Fruit fly (Drosophila melanogaster) whole organism, embryonic: ENCODE results near the gene Irp-1B.

Source experiments
- Atf3 ChIP-seq: fragments of 200-800 bp; sonication (Bioruptor generic); optimal IDR thresholded peaks from 3 replicates; lab custom pipeline; 2016; ENCODE audit warnings: missing biosample characterization, missing genetic modification characterization
- Atf6 ChIP-seq: fragments of 200-800 bp; sonication (Bioruptor generic); IDR thresholded peaks from 2 replicates; pipeline ENCODE4 v1.3.6; 2022; ENCODE audit warnings: missing biosample characterization, missing genetic modification characterization
- BtbVII ChIP-seq: fragments of 200-800 bp; sonication (Bioruptor generic); optimal IDR thresholded peaks from 3 replicates; lab custom pipeline; 2017; ENCODE audit warnings: missing biosample characterization, mild to moderate bottlenecking, missing genetic modification characterization
- Bteb2 ChIP-seq: fragments of 200-800 bp; sonication (Bioruptor generic); optimal IDR thresholded peaks from 2 replicates; lab custom pipeline; 2016; ENCODE audit warnings: missing biosample characterization, missing genetic modification characterization
- CG10274 ChIP-seq: fragments of 200-800 bp; sonication (Bioruptor generic); optimal IDR thresholded peaks from 3 replicates; lab custom pipeline; 2017; ENCODE audit warnings: missing biosample characterization, mild to moderate bottlenecking, missing genetic modification characterization
- CG11456 ChIP-seq: fragments of 200-800 bp; sonication (Bioruptor generic); IDR thresholded peaks from 3 replicates; pipeline ENCODE4 v1.3.6; 2022; ENCODE audit warnings: missing biosample characterization, missing genetic modification characterization
- CG11695 ChIP-seq: fragments of 200-800 bp; sonication (Bioruptor generic); IDR thresholded peaks from 3 replicates; pipeline ENCODE4 v1.3.6; 2022; ENCODE audit warnings: missing biosample characterization, missing genetic modification characterization
- CG11696 ChIP-seq: fragments of 200-800 bp; sonication (Bioruptor generic); IDR thresholded peaks from 2 replicates; pipeline ENCODE4 v1.3.6; 2022; ENCODE audit warnings: missing biosample characterization, missing genetic modification characterization
- CG12769 ChIP-seq: fragments of 200-800 bp; sonication (Bioruptor generic); optimal IDR thresholded peaks from 2 replicates; lab custom pipeline; 2019; ENCODE audit warnings: missing biosample characterization, mild to moderate bottlenecking, missing genetic modification characterization, moderate library complexity
- CG13624 ChIP-seq: fragments of 200-800 bp; sonication (Bioruptor generic); optimal IDR thresholded peaks from 2 replicates; lab custom pipeline; 2016; ENCODE audit warnings: missing biosample characterization, missing genetic modification characterization
- CG14050 ChIP-seq: fragments of 200-800 bp; sonication (Bioruptor generic); IDR thresholded peaks from 3 replicates; pipeline ENCODE4 v1.3.6; 2022; ENCODE audit warnings: missing biosample characterization, missing genetic modification characterization
- CG14667 ChIP-seq: fragments of 200-800 bp; sonication (Bioruptor generic); IDR thresholded peaks from 2 replicates; pipeline ENCODE4 v1.3.6; 2022; ENCODE audit warnings: missing biosample characterization, missing genetic modification characterization
- CG17568 ChIP-seq: fragments of 200-800 bp; sonication (Bioruptor generic); optimal IDR thresholded peaks from 2 replicates; lab custom pipeline; 2018; ENCODE audit warnings: missing biosample characterization, mild to moderate bottlenecking, missing genetic modification characterization, moderate library complexity
- CG18476 ChIP-seq: fragments of 200-800 bp; sonication (Bioruptor generic); optimal IDR thresholded peaks from 2 replicates; lab custom pipeline; 2016; ENCODE audit warnings: missing biosample characterization, mild to moderate bottlenecking, missing genetic modification characterization
- CG31224 ChIP-seq: fragments of 200-800 bp; sonication (Bioruptor generic); IDR thresholded peaks from 2 replicates; pipeline ENCODE4 v1.3.6; 2022; ENCODE audit warnings: missing biosample characterization, missing genetic modification characterization
- CG32772 ChIP-seq: fragments of 200-800 bp; sonication (Bioruptor generic); IDR thresholded peaks from 2 replicates; pipeline ENCODE4 v1.3.6; 2022; ENCODE audit warnings: missing biosample characterization, missing genetic modification characterization
- CG34224 ChIP-seq: fragments of 200-800 bp; sonication (Bioruptor generic); IDR thresholded peaks from 3 replicates; pipeline ENCODE4 v1.3.6; 2022; ENCODE audit warnings: missing biosample characterization, missing genetic modification characterization; ENCODE audit not compliant: partially characterized antibody
- CG4730 ChIP-seq: fragments of 200-800 bp; sonication (Bioruptor generic); IDR thresholded peaks from 2 replicates; pipeline ENCODE4 v1.3.6; 2022; ENCODE audit warnings: missing biosample characterization, missing genetic modification characterization
- Camta ChIP-seq: fragments of 200-800 bp; sonication (Bioruptor generic); optimal IDR thresholded peaks from 2 replicates; lab custom pipeline; 2016; ENCODE audit warnings: missing biosample characterization, missing genetic modification characterization
- E2f1 ChIP-seq: fragments of 200-800 bp; sonication (Bioruptor generic); IDR thresholded peaks from 2 replicates; pipeline ENCODE4 v1.3.6; 2022; ENCODE audit warnings: missing biosample characterization, missing genetic modification characterization
- Ets65A ChIP-seq: fragments of 200-800 bp; sonication (Bioruptor generic); peaks from one replicate; lab custom pipeline; 2016; ENCODE audit warnings: missing biosample characterization, missing genetic modification characterization
- Fer1 ChIP-seq: fragments of 200-800 bp; sonication (Bioruptor generic); optimal IDR thresholded peaks from 2 replicates; lab custom pipeline; 2017; ENCODE audit warnings: missing biosample characterization, mild to moderate bottlenecking, missing genetic modification characterization
- Fer3 ChIP-seq: fragments of 200-800 bp; sonication (Bioruptor generic); optimal IDR thresholded peaks from 2 replicates; lab custom pipeline; 2018; ENCODE audit warnings: missing biosample characterization, mild to moderate bottlenecking, missing genetic modification characterization, moderate library complexity
- HHEX ChIP-seq: fragments of 200-800 bp; sonication (Bioruptor generic); optimal IDR thresholded peaks from 3 replicates; lab custom pipeline; 2017; ENCODE audit warnings: missing biosample characterization, mild to moderate bottlenecking, missing genetic modification characterization, missing genetic modification reagents
- Hey ChIP-seq: fragments of 200-800 bp; sonication (Bioruptor generic); optimal IDR thresholded peaks from 3 replicates; lab custom pipeline; 2018; ENCODE audit warnings: missing biosample characterization, mild to moderate bottlenecking, missing genetic modification characterization
- HmgZ ChIP-seq: fragments of 200-800 bp; sonication (Bioruptor generic); optimal IDR thresholded peaks from 2 replicates; lab custom pipeline; 2018; ENCODE audit warnings: missing biosample characterization, mild to moderate bottlenecking, missing genetic modification characterization
- Hmx ChIP-seq: fragments of 200-800 bp; sonication (Bioruptor generic); optimal IDR thresholded peaks from 2 replicates; lab custom pipeline; 2016; ENCODE audit warnings: missing biosample characterization, missing genetic modification characterization
- MBD-R2 ChIP-seq: fragments of 200-800 bp; sonication (Bioruptor generic); IDR thresholded peaks from 2 replicates; pipeline ENCODE4 v1.3.6; 2022; ENCODE audit warnings: missing biosample characterization, missing genetic modification characterization
- Meics ChIP-seq: fragments of 200-800 bp; sonication (Bioruptor generic); optimal IDR thresholded peaks from 2 replicates; lab custom pipeline; 2017; ENCODE audit warnings: missing biosample characterization, mild to moderate bottlenecking, missing genetic modification characterization
- Opbp ChIP-seq: fragments of 200-800 bp; sonication (Bioruptor generic); IDR thresholded peaks from 3 replicates; pipeline ENCODE4 v1.3.6; 2022; ENCODE audit warnings: missing biosample characterization, missing genetic modification characterization; ENCODE audit not compliant: partially characterized antibody
- Poxn ChIP-seq: fragments of 200-800 bp; sonication (Bioruptor generic); IDR thresholded peaks from 2 replicates; pipeline ENCODE4 v1.3.6; 2022; ENCODE audit warnings: missing biosample characterization, missing genetic modification characterization
- Ptx1 ChIP-seq: fragments of 200-800 bp; sonication (Bioruptor generic); IDR thresholded peaks from 2 replicates; pipeline ENCODE4 v1.3.6; 2022; ENCODE audit warnings: missing biosample characterization, missing genetic modification characterization
- chm ChIP-seq: fragments of 200-800 bp; sonication (Bioruptor generic); IDR thresholded peaks from 2 replicates; pipeline ENCODE4 v1.3.6; 2022; ENCODE audit warnings: missing biosample characterization, missing genetic modification characterization
- croc ChIP-seq: fragments of 200-800 bp; sonication (Bioruptor generic); conservative IDR thresholded peaks from 3 replicates; pipeline ENCODE4 v1.3.6; 2022; ENCODE audit warnings: missing biosample characterization, missing genetic modification characterization
- cwo ChIP-seq: fragments of 200-800 bp; sonication (Bioruptor generic); optimal IDR thresholded peaks from 3 replicates; lab custom pipeline; 2017; ENCODE audit warnings: missing biosample characterization, missing genetic modification characterization, mild to moderate bottlenecking, moderate library complexity, missing genetic modification reagents
- da ChIP-seq: fragments of 200-800 bp; sonication (Bioruptor generic); optimal IDR thresholded peaks from 2 replicates; lab custom pipeline; 2016; ENCODE audit warnings: missing biosample characterization, missing genetic modification characterization
- dati ChIP-seq: fragments of 200-800 bp; sonication (Bioruptor generic); IDR thresholded peaks from 2 replicates; pipeline ENCODE4 v1.3.6; 2022; ENCODE audit warnings: missing biosample characterization, missing genetic modification characterization
- exex ChIP-seq: fragments of 200-800 bp; sonication (Bioruptor generic); optimal IDR thresholded peaks from 4 replicates; lab custom pipeline; 2018; ENCODE audit warnings: missing biosample characterization, mild to moderate bottlenecking, missing genetic modification characterization, moderate library complexity
- gfzf ChIP-seq: fragments of 200-800 bp; sonication (Bioruptor generic); optimal IDR thresholded peaks from 2 replicates; lab custom pipeline; 2016; ENCODE audit warnings: missing biosample characterization, mild to moderate bottlenecking, missing genetic modification characterization, moderate library complexity
- grn ChIP-seq: fragments of 200-800 bp; sonication (Bioruptor generic); optimal IDR thresholded peaks from 3 replicates; lab custom pipeline; 2017; ENCODE audit warnings: missing biosample characterization, missing genetic modification characterization
- gsb ChIP-seq: fragments of 200-800 bp; sonication (Bioruptor generic); IDR thresholded peaks from 2 replicates; pipeline ENCODE4 v1.3.6; 2022; ENCODE audit warnings: missing biosample characterization, missing genetic modification characterization
- her ChIP-seq: fragments of 200-800 bp; sonication (Bioruptor generic); optimal IDR thresholded peaks from 2 replicates; lab custom pipeline; 2016; ENCODE audit warnings: missing biosample characterization, missing genetic modification characterization
- lola ChIP-seq, 3 experiments: fragments of >200 bp in 2 of 3; fragments of 200-800 bp in 1 of 3; sonication (Bioruptor generic) in 1 of 3; optimal IDR thresholded peaks; 2 replicates each; lab custom pipeline; 2017 to 2019; ENCODE audit warnings: missing biosample characterization in 3 of 3, missing genetic modification characterization in 3 of 3, mild to moderate bottlenecking in 1 of 3, moderate library complexity in 1 of 3
- pnt ChIP-seq: fragments of 200-800 bp; sonication (Bioruptor generic); optimal IDR thresholded peaks from 3 replicates; lab custom pipeline; 2016; ENCODE audit warnings: missing biosample characterization, missing genetic modification characterization
- prd ChIP-seq, 3 experiments: fragments of >200 bp in 2 of 3; fragments of 200-800 bp in 1 of 3; sonication (Bioruptor generic) in 1 of 3; optimal IDR thresholded peaks in 2 of 3; IDR thresholded peaks in 1 of 3; 2 replicates in 2 of 3; 3 replicates in 1 of 3; pipeline versions ENCODE4 v1.3.6 to Lab custom; 2017 to 2022; ENCODE audit warnings: missing biosample characterization in 1 of 3, missing genetic modification characterization in 1 of 3
- pum ChIP-seq: fragments of 200-800 bp; sonication (Bioruptor generic); optimal IDR thresholded peaks from 2 replicates; lab custom pipeline; 2016; ENCODE audit warnings: missing biosample characterization, missing genetic modification characterization
- sim ChIP-seq: fragments of 200-800 bp; sonication (Bioruptor generic); IDR thresholded peaks from 2 replicates; pipeline ENCODE4 v1.3.6; 2022; ENCODE audit warnings: missing biosample characterization, missing genetic modification characterization
- tin ChIP-seq: fragments of 200-800 bp; sonication (Bioruptor generic); optimal IDR thresholded peaks from 3 replicates; lab custom pipeline; 2016; ENCODE audit warnings: missing biosample characterization, missing genetic modification characterization
- zf30C ChIP-seq: fragments of 200-800 bp; sonication (Bioruptor generic); optimal IDR thresholded peaks from 3 replicates; lab custom pipeline; 2018; ENCODE audit warnings: missing biosample characterization, mild to moderate bottlenecking, missing genetic modification characterization

Gene Irp-1B

DNA sequence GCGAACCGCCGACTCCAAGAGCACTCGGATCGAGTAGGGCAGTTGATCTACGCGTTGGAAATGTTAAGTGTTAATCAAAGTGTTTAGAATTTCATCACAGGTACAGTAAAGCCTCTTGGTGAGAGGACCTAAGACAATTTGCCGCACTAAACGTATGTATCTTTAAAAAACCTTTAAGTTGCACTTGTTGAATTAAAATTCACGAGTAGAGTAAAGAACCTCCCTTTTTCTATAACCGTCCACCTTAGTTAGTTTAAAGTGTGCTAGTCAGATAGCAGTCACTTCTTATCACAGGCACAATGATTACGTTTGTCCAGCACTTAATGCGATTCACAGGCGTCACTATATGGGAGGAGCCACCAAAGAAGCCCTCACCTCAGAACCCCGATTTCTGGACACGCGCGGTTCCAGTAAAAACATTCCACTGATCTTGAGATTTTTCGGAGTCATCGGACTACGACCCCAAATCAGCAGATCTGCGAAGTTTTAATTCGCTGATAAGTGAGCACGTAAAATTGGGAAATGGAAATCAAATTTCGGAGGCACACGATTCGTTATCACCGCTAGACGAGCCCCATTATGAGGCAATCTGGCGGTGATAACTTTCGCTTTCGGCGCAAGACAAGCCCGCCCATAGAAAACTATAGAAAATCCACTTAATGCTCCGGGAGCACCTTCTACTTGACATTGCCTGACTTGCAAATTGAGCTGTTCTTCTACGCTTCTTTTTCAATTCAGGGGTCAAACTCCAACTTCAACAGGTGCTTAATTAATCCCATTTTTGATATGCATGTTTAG is 718 bp downstream of the Irp-1B start (continued):
- TF ChIP-seq chm (GFP tag; lab: Robert Waterston, UW), result no peak
- no peak for TF ChIP-seq gfzf (GFP tag; lab: Kevin White, UChicago)
- TF ChIP-seq Poxn, result 0 out of 2 replicates have a peak, but pooled peaks have one; percentile 17
- TF ChIP-seq zf30C (GFP tag; lab: Kevin White, UChicago), result no peak
- TF ChIP-seq CG12769 (tag; lab: Kevin White, UChicago), result no peak
- no peak for TF ChIP-seq sim (GFP tag; lab: Robert Waterston, UW)
- peak; percentile 84 for TF ChIP-seq Ets65A (GFP tag; lab: Kevin White, UChicago)
- TF ChIP-seq E2f1, result peak; percentile 60
- peak; percentile 69 for TF ChIP-seq gsb (GFP tag; lab: Robert Waterston, UW)
- no peak for TF ChIP-seq croc (GFP tag; lab: Robert Waterston, UW)
- TF ChIP-seq HHEX (GFP tag; lab: Kevin White, UChicago), result peak; percentile 72
- no peak for TF ChIP-seq Opbp (GFP tag; lab: Robert Waterston, UW)
- TF ChIP-seq prd (optimal IDR thresholded peaks at IDR 0.05; lab: Kevin White, UChicago), result no peak
- TF ChIP-seq prd (GFP tag; IDR thresholded peaks at IDR 0.05; lab: Robert Waterston, UW), result peak; percentile 55; the same call in 2 of the 3 replicates
- peak; percentile 60 for TF ChIP-seq CG32772 (GFP tag; lab: Robert Waterston, UW)
- TF ChIP-seq CG11696 (GFP tag; lab: Robert Waterston, UW), result peak; percentile 40; the same call in 1 of the 2 replicates
- no peak for TF ChIP-seq Atf3
- peak; percentile 35; the same call in 1 of the 2 replicates for TF ChIP-seq CG14667
- TF ChIP-seq lola (GFP tag; optimal IDR thresholded peaks at IDR 0.05; lab: Kevin White, UChicago), result no peak
- TF ChIP-seq her, result no peak
- no peak for TF ChIP-seq BtbVII
- TF ChIP-seq Hey (tag; lab: Kevin White, UChicago), result peak; percentile 73
- TF ChIP-seq Meics (GFP tag; lab: Kevin White, UChicago), result peak; percentile 72
- TF ChIP-seq Ptx1 (GFP tag; lab: Robert Waterston, UW), result peak; percentile 72
- peak; percentile 71 for TF ChIP-seq Fer1 (GFP tag; lab: Kevin White, UChicago)
- peak; percentile 92 for TF ChIP-seq exex (tag; lab: Kevin White, UChicago)
- TF ChIP-seq CG10274 (GFP tag; lab: Kevin White, UChicago), result peak; percentile 17
- no peak for TF ChIP-seq CG14050
- peak; percentile 0 for TF ChIP-seq HmgZ (tag; lab: Kevin White, UChicago)
- peak; percentile 34; the same call in 1 of the 2 replicates for TF ChIP-seq MBD-R2 (GFP tag; lab: Robert Waterston, UW)
- peak; percentile 74 for TF ChIP-seq grn (GFP tag; lab: Kevin White, UChicago)
- TF ChIP-seq CG31224, result peak; percentile 57; the same call in 1 of the 2 replicates
- TF ChIP-seq cwo, result peak; percentile 91
- no peak for TF ChIP-seq dati
- TF ChIP-seq Camta (GFP tag; lab: Kevin White, UChicago), result peak; percentile 22
- 0 out of 2 replicates have a peak, but pooled peaks have one; percentile 36 for TF ChIP-seq Atf6 (GFP tag; lab: Robert Waterston, UW)
- TF ChIP-seq CG4730, result peak; percentile 73
- TF ChIP-seq pum, result peak; percentile 10
- TF ChIP-seq pnt (GFP tag; lab: Kevin White, UChicago), result peak; percentile 19
- TF ChIP-seq Hmx, result no peak
- peak; percentile 50 for TF ChIP-seq CG13624 (GFP tag; lab: Kevin White, UChicago)
- TF ChIP-seq CG18476 (GFP tag; lab: Kevin White, UChicago), result no peak
- peak; percentile 86 for TF ChIP-seq CG11456
- peak; percentile 66; the same call in 2 of the 3 replicates for TF ChIP-seq CG11695 (GFP tag; lab: Robert Waterston, UW)
- no peak for TF ChIP-seq da
- TF ChIP-seq Fer3 (tag; lab: Kevin White, UChicago), result peak; percentile 80
- no peak for TF ChIP-seq CG34224
- TF ChIP-seq CG17568 (GFP tag; lab: Kevin White, UChicago), result no peak
- no peak for TF ChIP-seq Bteb2 (GFP tag; lab: Kevin White, UChicago)
- peak; percentile 24 for TF ChIP-seq tin
